Worm (Caenorhabditis elegans) whole organism, mixed stage, embryonic: ENCODE measurements around the gene C54F6.18.
"Not testable (repeated sequence)": the region's sequence is repeated elsewhere in the genome, so short reads cannot be mapped to it uniquely, and the experiment has no call there.

Experiments used
- bed-3 ChIP-seq: fragments of 200-800 bp; sonication (Bioruptor generic); optimal IDR thresholded peaks from 3 replicates; lab custom pipeline; 2018; ENCODE audit warnings: mild to moderate bottlenecking, missing genetic modification characterization, moderate library complexity, missing compliant biosample characterization
- blmp-1 ChIP-seq: fragments of 150-350 bp; optimal IDR thresholded peaks from 2 replicates; lab custom pipeline; 2014; ENCODE audit warnings: missing biosample characterization, missing genetic modification characterization
- ceh-39 ChIP-seq: fragments of 150-350 bp; optimal IDR thresholded peaks from 2 replicates; lab custom pipeline; 2014; ENCODE audit warnings: missing biosample characterization, missing genetic modification characterization
- ceh-83 ChIP-seq: fragments of 200-800 bp; sonication (Bioruptor generic); optimal IDR thresholded peaks from 2 replicates; lab custom pipeline; 2018; ENCODE audit warnings: mild to moderate bottlenecking, missing genetic modification characterization, missing compliant biosample characterization
- ces-1 ChIP-seq: fragments of 150-350 bp; optimal IDR thresholded peaks from 2 replicates; lab custom pipeline; 2014; ENCODE audit warnings: missing biosample characterization, missing genetic modification reagents, missing genetic modification characterization
- cnd-1 ChIP-seq: fragments of 200-800 bp; sonication (Bioruptor generic); optimal IDR thresholded peaks from 2 replicates; lab custom pipeline; 2018; ENCODE audit warnings: mild to moderate bottlenecking, missing genetic modification characterization, missing compliant biosample characterization
- drap-1 ChIP-seq: fragments of 200-800 bp; sonication (Bioruptor generic); optimal IDR thresholded peaks from 3 replicates; lab custom pipeline; 2018; ENCODE audit warnings: mild to moderate bottlenecking, missing genetic modification characterization, missing compliant biosample characterization
- elt-1 ChIP-seq: sonication (generic microtip); optimal IDR thresholded peaks from 2 replicates; lab custom pipeline; 2017; ENCODE audit warnings: missing genetic modification characterization, mild to moderate bottlenecking, missing compliant biosample characterization, antibody characterized with exemption, moderate library complexity, borderline replicate concordance; ENCODE audit not compliant: insufficient read depth
- elt-3 ChIP-seq: fragments of 150-350 bp; optimal IDR thresholded peaks from 2 replicates; lab custom pipeline; 2014; ENCODE audit warnings: missing biosample characterization, missing genetic modification characterization
- flh-1 ChIP-seq: fragments of 200-800 bp; sonication (Bioruptor generic); optimal IDR thresholded peaks from 2 replicates; lab custom pipeline; 2018; ENCODE audit warnings: mild to moderate bottlenecking, missing genetic modification characterization, moderate library complexity, missing compliant biosample characterization
- hlh-1 ChIP-seq: fragments of 150-350 bp; optimal IDR thresholded peaks from 2 replicates; lab custom pipeline; 2014; ENCODE audit warnings: missing biosample characterization, missing genetic modification reagents, missing genetic modification characterization
- lin-13 ChIP-seq: fragments of 150-350 bp; optimal IDR thresholded peaks from 2 replicates; lab custom pipeline; 2014; ENCODE audit warnings: missing biosample characterization, missing genetic modification characterization
- lin-32 ChIP-seq: fragments of 200-800 bp; sonication (Bioruptor generic); optimal IDR thresholded peaks from 2 replicates; lab custom pipeline; 2018; ENCODE audit warnings: mild to moderate bottlenecking, missing genetic modification characterization, missing compliant biosample characterization
- lsy-2 ChIP-seq: fragments of 150-350 bp; optimal IDR thresholded peaks from 2 replicates; lab custom pipeline; 2014; ENCODE audit warnings: missing biosample characterization, missing genetic modification characterization
- mab-5 ChIP-seq: fragments of 150-350 bp; optimal IDR thresholded peaks from 2 replicates; lab custom pipeline; 2014; ENCODE audit warnings: missing biosample characterization, missing genetic modification characterization
- mep-1 ChIP-seq: fragments of 150-350 bp; optimal IDR thresholded peaks from 2 replicates; lab custom pipeline; 2017; ENCODE audit warnings: missing biosample characterization, missing genetic modification reagents, missing genetic modification characterization, inconsistent platforms
- nhr-12 ChIP-seq: fragments of 150-350 bp; optimal IDR thresholded peaks from 2 replicates; lab custom pipeline; 2014; ENCODE audit warnings: missing biosample characterization, missing genetic modification characterization
- nhr-2 ChIP-seq: fragments of 150-350 bp; optimal IDR thresholded peaks from 2 replicates; lab custom pipeline; 2014; ENCODE audit warnings: missing biosample characterization, missing genetic modification characterization
- nhr-237 ChIP-seq: fragments of 150-350 bp; optimal IDR thresholded peaks from 2 replicates; lab custom pipeline; 2014; ENCODE audit warnings: missing biosample characterization, missing genetic modification characterization
- nhr-28 ChIP-seq: fragments of 150-350 bp; optimal IDR thresholded peaks from 2 replicates; lab custom pipeline; 2014; ENCODE audit warnings: missing biosample characterization, missing genetic modification characterization
- nhr-76 ChIP-seq: sonication (generic microtip); optimal IDR thresholded peaks from 2 replicates; lab custom pipeline; 2017; ENCODE audit warnings: missing biosample characterization, missing genetic modification characterization
- pha-4 ChIP-seq: fragments of 150-350 bp; optimal IDR thresholded peaks from 2 replicates; lab custom pipeline; 2018; ENCODE audit warnings: missing biosample characterization, missing genetic modification reagents, missing genetic modification characterization
- sem-2 ChIP-seq: fragments of 200-800 bp; sonication (Bioruptor generic); optimal IDR thresholded peaks from 2 replicates; lab custom pipeline; 2018; ENCODE audit warnings: mild to moderate bottlenecking, missing genetic modification characterization, missing compliant biosample characterization
- snpc-4 ChIP-seq: fragments of 150-350 bp; optimal IDR thresholded peaks from 2 replicates; lab custom pipeline; 2014; ENCODE audit warnings: missing biosample characterization, missing genetic modification characterization
- sptf-1 ChIP-seq: sonication (generic microtip); optimal IDR thresholded peaks from 2 replicates; lab custom pipeline; 2017; ENCODE audit warnings: mild to moderate bottlenecking, missing genetic modification characterization, moderate library complexity, missing compliant biosample characterization
- tbx-8 ChIP-seq: fragments of 200-800 bp; sonication (Bioruptor generic); optimal IDR thresholded peaks from 2 replicates; lab custom pipeline; 2018; ENCODE audit warnings: mild to moderate bottlenecking, missing genetic modification characterization, moderate library complexity, missing compliant biosample characterization
- unc-39 ChIP-seq: fragments of 150-350 bp; optimal IDR thresholded peaks from 2 replicates; lab custom pipeline; 2014; ENCODE audit warnings: missing biosample characterization, missing genetic modification characterization
- unc-62 ChIP-seq: fragments of 150-350 bp; optimal IDR thresholded peaks from 2 replicates; lab custom pipeline; 2014; ENCODE audit warnings: missing biosample characterization, missing genetic modification reagents, missing genetic modification characterization
- zip-8 ChIP-seq: fragments of 150-350 bp; optimal IDR thresholded peaks from 2 replicates; lab custom pipeline; 2014; ENCODE audit warnings: missing biosample characterization, missing genetic modification characterization
- ztf-11 ChIP-seq: fragments of 150-350 bp; optimal IDR thresholded peaks from 2 replicates; lab custom pipeline; 2014; ENCODE audit warnings: missing biosample characterization, missing genetic modification characterization

The C54F6.18 gene

ce11 chrV:7504271-7504670 lies 21.5 kb upstream of the C54F6.18 start, which contains the start of gene srh-229:
TSS of gene srh-229 (minus strand) at chrV:7504371.
- TF ChIP-seq unc-39: no peak
- TF ChIP-seq sptf-1 (tag; lab: Kevin White, UChicago): no peak
- no peak for TF ChIP-seq lin-13 (tag; lab: Kevin White, UChicago)
- no peak for TF ChIP-seq nhr-76 (tag; lab: Kevin White, UChicago)
- no peak for TF ChIP-seq zip-8 (tag; lab: Kevin White, UChicago)
- no peak for TF ChIP-seq mep-1 (tag; lab: Kevin White, UChicago)
- TF ChIP-seq cnd-1: no peak
- TF ChIP-seq flh-1: no peak
- TF ChIP-seq blmp-1 (tag; lab: Kevin White, UChicago): no peak
- TF ChIP-seq tbx-8 (GFP tag; lab: Kevin White, UChicago): no peak
- TF ChIP-seq pha-4 (tag; lab: Kevin White, UChicago): no peak
- TF ChIP-seq nhr-12 (tag; lab: Kevin White, UChicago): no peak
- no peak for TF ChIP-seq snpc-4 (tag; lab: Kevin White, UChicago)
- no peak for TF ChIP-seq nhr-2 (tag; lab: Kevin White, UChicago)
- TF ChIP-seq sem-2 (GFP tag; lab: Kevin White, UChicago): no peak
- no peak for TF ChIP-seq unc-62
- TF ChIP-seq ztf-11 (tag; lab: Kevin White, UChicago): no peak
- no peak for TF ChIP-seq mab-5
- no peak for TF ChIP-seq lin-32 (GFP tag; lab: Kevin White, UChicago)
- TF ChIP-seq, all 35 proteins: peak for 0

DNA sequence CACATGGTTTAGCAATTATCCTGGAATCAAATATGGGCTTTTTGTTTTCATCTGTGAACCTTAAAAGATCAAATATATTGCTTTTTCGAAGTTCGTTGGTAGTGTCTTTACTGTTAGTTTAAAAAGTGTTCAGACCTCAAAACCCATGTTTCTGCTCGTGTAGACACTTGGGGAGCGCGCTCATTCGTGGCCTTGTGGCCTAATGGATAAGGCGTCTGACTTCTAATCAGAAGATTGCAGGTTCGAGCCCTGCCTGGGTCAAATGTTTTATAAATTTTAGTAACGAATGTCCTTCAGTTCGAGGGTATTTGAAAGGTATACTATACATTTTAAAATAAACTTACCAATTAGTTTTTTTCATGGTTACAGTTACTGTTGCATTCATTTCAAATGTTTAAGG lies 19.6 kb upstream of the C54F6.18 start:
- TF ChIP-seq ceh-39: no peak
- TF ChIP-seq ceh-83 (GFP tag; lab: Kevin White, UChicago): no peak
- no peak for TF ChIP-seq snpc-4 (tag; lab: Kevin White, UChicago)
- no peak for TF ChIP-seq nhr-12 (tag; lab: Kevin White, UChicago)
- no peak for TF ChIP-seq nhr-76 (tag; lab: Kevin White, UChicago)

DNA sequence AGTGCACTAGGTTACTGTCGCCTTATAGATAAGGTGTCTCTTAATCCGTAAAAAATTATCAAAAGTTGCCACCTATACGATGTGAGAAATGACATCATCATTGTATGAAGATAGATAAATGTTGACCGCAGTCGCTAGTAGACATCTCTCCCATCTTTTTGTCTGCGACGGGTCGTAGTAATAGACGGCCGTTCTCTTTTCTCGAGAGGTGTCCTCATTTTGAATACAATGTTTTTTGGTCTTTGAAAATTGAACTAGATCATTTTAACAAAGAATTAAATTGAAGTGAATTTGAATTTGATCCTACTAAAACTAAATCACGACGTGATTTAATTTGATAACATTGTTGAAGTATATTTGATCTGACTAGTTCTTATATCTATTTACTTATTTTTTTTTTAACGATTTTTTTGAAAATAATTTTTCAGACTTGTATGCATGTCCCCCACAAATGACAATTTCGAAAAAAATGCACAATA lies 17.2 kb upstream of the C54F6.18 start, which contains the start of the genes str-31 and nhr-172:
Gene str-31, minus strand, starts transcription at position 101 of the 479 bp plus-strand sequence.
Gene nhr-172, plus strand, starts transcription at position 429 of the 479 bp plus-strand sequence.
- TF ChIP-seq unc-62 (peak; percentile 19), bed-3 (GFP tag; lab: Kevin White, UChicago) (no peak), elt-1 (tag; lab: Kevin White, UChicago) (no peak), elt-3 (tag; lab: Kevin White, UChicago) (no peak), sptf-1 (tag; lab: Kevin White, UChicago) (no peak), hlh-1 (no peak), nhr-28 (no peak)

ce11 chrV:7511465-7511864 lies 14.3 kb upstream of the C54F6.18 start, which contains the start of gene nhr-171:
TSS of gene nhr-171 (plus strand) at chrV:7511765.
- TF ChIP-seq unc-39; drap-1 (GFP tag; lab: Kevin White, UChicago); lsy-2 (tag; lab: Kevin White, UChicago): not testable (repeated sequence)

DNA sequence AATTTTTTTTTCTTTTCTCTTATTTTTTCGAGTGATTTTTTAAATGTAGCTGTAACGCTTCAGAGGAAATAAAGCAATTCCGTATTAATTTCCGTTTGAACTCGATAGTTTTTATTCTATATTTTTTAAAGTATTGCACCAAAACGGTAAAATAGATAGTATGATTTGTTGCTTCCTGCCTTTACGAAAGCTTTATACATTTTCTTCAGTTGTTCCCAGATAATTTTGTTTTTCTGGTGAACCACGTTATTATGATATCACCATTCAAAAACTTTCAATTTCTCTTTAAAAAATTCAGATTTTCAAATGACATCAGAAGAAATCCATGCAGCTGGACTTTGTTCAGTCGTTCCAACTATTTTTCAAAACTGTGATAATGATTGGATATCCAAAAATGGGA lies 10.9 kb upstream of the C54F6.18 start, which contains the start of gene srb-18:
Gene srb-18, plus strand, starts transcription at position 301 of the 400 bp plus-strand sequence.
- TF ChIP-seq nhr-237 (tag; lab: Kevin White, UChicago) (no peak), drap-1 (GFP tag; lab: Kevin White, UChicago) (no peak), nhr-76 (tag; lab: Kevin White, UChicago) (no peak)
- TF ChIP-seq, all 35 proteins: peak for 0

DNA sequence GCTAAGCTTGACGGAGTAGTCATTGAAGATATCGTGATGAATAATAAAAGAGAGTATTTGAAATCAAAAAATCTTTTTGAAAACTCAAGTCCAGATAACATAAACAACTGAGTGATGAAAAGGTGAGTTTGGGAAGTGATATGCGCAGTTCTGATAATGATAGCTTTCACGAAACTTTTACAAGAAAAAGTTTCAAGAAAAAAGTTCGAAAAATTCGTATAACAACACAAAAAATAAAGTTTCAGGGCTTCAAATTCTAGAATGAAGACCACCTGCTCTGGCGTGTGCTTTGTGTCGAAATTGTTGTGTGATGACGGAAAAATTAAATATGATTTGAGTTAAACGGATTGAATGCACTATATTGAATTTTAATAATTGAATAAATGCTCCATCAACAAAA lies 5.7 kb upstream of the C54F6.18 start, which contains the start of gene srb-19:
Gene srb-19, minus strand, starts transcription at position 101 of the 400 bp plus-strand sequence.
- TF ChIP-seq ces-1 (peak; percentile 31), elt-3 (tag; lab: Kevin White, UChicago) (no peak)
